Worm (Caenorhabditis elegans) whole organism, L4 larva: ENCODE data around the gene kcc-2.
A peak's percentile ranks its signal among the peaks of the same experiment; 100 is the strongest.

Experiments used
- F26F4.8 ChIP-seq: fragments of 200-800 bp; sonication (Bioruptor generic); conservative IDR thresholded peaks from 2 replicates; pipeline ENCODE4 v1.3.6; 2022; ENCODE audit warnings: missing genetic modification characterization, missing compliant biosample characterization
- T20F7.1 ChIP-seq: fragments of 200-800 bp; sonication (Bioruptor generic); optimal IDR thresholded peaks from 2 replicates; lab custom pipeline; 2018; ENCODE audit warnings: mild to moderate bottlenecking, missing genetic modification characterization, missing compliant biosample characterization
- T26A8.4 ChIP-seq: fragments of 200-800 bp; sonication (Bioruptor generic); IDR thresholded peaks from 2 replicates; pipeline ENCODE4 v1.3.6; 2022; ENCODE audit warnings: missing genetic modification characterization, missing compliant biosample characterization
- Y48G9A.11 ChIP-seq: fragments of 200-800 bp; sonication (Bioruptor generic); IDR thresholded peaks from 2 replicates; pipeline ENCODE4 v1.3.6; 2022; ENCODE audit warnings: missing genetic modification reagents, missing genetic modification characterization, missing compliant biosample characterization
- Y5F2A.4 ChIP-seq: fragments of 200-800 bp; sonication (Bioruptor generic); optimal IDR thresholded peaks from 2 replicates; lab custom pipeline; 2018; ENCODE audit warnings: mild to moderate bottlenecking, missing genetic modification characterization, missing compliant biosample characterization
- Y75B8A.6 ChIP-seq: fragments of 200-800 bp; sonication (Bioruptor generic); IDR thresholded peaks from 2 replicates; pipeline ENCODE4 v1.3.6; 2022; ENCODE audit warnings: missing genetic modification reagents, missing genetic modification characterization, missing compliant biosample characterization
- aha-1 ChIP-seq: fragments of 150-350 bp; peaks from one replicate; lab custom pipeline; 2014; ENCODE audit warnings: missing biosample characterization, missing genetic modification characterization
- arid-1 ChIP-seq: fragments of 200-800 bp; sonication (Bioruptor generic); conservative IDR thresholded peaks from 2 replicates; pipeline ENCODE4 v1.3.6; 2022; ENCODE audit warnings: missing genetic modification reagents, missing genetic modification characterization, missing compliant biosample characterization
- ceh-20 ChIP-seq: fragments of 200-800 bp; sonication (Bioruptor generic); IDR thresholded peaks from 2 replicates; pipeline ENCODE4 v1.3.6; 2022; ENCODE audit warnings: missing genetic modification reagents, missing genetic modification characterization, missing compliant biosample characterization
- ceh-62 ChIP-seq: sonication (generic microtip); optimal IDR thresholded peaks from 2 replicates; lab custom pipeline; 2017; ENCODE audit warnings: missing biosample characterization, missing genetic modification characterization
- daf-12 ChIP-seq: fragments of 150-350 bp; optimal IDR thresholded peaks from 2 replicates; lab custom pipeline; 2014; ENCODE audit warnings: missing biosample characterization, missing genetic modification reagents, missing genetic modification characterization
- daf-16 ChIP-seq, 3 experiments: sonication (generic microtip); optimal IDR thresholded peaks; 2 replicates each; lab custom pipeline; 2016 to 2017; ENCODE audit warnings: missing genetic modification characterization in 3 of 3, missing genetic modification reagents in 3 of 3, mild to moderate bottlenecking in 2 of 3, missing compliant biosample characterization in 2 of 3, missing biosample characterization in 1 of 3, moderate library complexity in 1 of 3
- daf-19 ChIP-seq: fragments of 200-800 bp; sonication (Bioruptor generic); conservative IDR thresholded peaks from 2 replicates; pipeline ENCODE4 v1.3.6; 2022; ENCODE audit warnings: missing genetic modification characterization, missing compliant biosample characterization
- dmd-6 ChIP-seq: fragments of 200-800 bp; sonication (Bioruptor generic); IDR thresholded peaks from 2 replicates; pipeline ENCODE4 v1.3.6; 2022; ENCODE audit warnings: missing genetic modification reagents, missing genetic modification characterization, missing compliant biosample characterization
- dmd-9 ChIP-seq: fragments of 200-800 bp; sonication (Bioruptor generic); IDR thresholded peaks from 2 replicates; pipeline ENCODE4 v1.3.6; 2022; ENCODE audit warnings: missing genetic modification reagents, missing genetic modification characterization, missing compliant biosample characterization
- dpl-1 ChIP-seq: fragments of 150-350 bp; optimal IDR thresholded peaks from 2 replicates; lab custom pipeline; 2014; ENCODE audit warnings: missing biosample characterization, missing genetic modification reagents, missing genetic modification characterization
- dve-1 ChIP-seq: sonication (generic microtip); optimal IDR thresholded peaks from 2 replicates; lab custom pipeline; 2017; ENCODE audit warnings: antibody characterized with exemption, mild to moderate bottlenecking, missing genetic modification characterization, missing compliant biosample characterization; ENCODE audit not compliant: insufficient read depth
- egl-27 ChIP-seq: sonication (generic microtip); optimal IDR thresholded peaks from 3 replicates; lab custom pipeline; 2017; ENCODE audit warnings: missing biosample characterization, missing genetic modification reagents, missing genetic modification characterization
- fos-1 ChIP-seq: fragments of 150-350 bp; optimal IDR thresholded peaks from 2 replicates; lab custom pipeline; 2014; ENCODE audit warnings: missing biosample characterization, missing genetic modification characterization
- lin-39 ChIP-seq: fragments of 150-350 bp; optimal IDR thresholded peaks from 2 replicates; lab custom pipeline; 2014; ENCODE audit warnings: missing biosample characterization, missing genetic modification reagents, missing genetic modification characterization
- lir-3 ChIP-seq: sonication (generic microtip); optimal IDR thresholded peaks from 2 replicates; lab custom pipeline; 2016; ENCODE audit warnings: mild to moderate bottlenecking, missing genetic modification characterization, missing compliant biosample characterization
- lsy-2 ChIP-seq, 2 experiments: fragments of 150-350 bp in 1 of 2; sonication (generic microtip) in 1 of 2; optimal IDR thresholded peaks; 2 replicates each; lab custom pipeline; 2014 to 2017; ENCODE audit warnings: missing biosample characterization in 2 of 2, missing genetic modification characterization in 2 of 2
- madf-9 ChIP-seq: fragments of 200-800 bp; sonication (Bioruptor generic); conservative IDR thresholded peaks from 2 replicates; pipeline ENCODE4 v1.3.6; 2022; ENCODE audit warnings: missing genetic modification reagents, missing genetic modification characterization, missing compliant biosample characterization
- mdt-29 ChIP-seq: fragments of 200-800 bp; sonication (Bioruptor generic); IDR thresholded peaks from 2 replicates; pipeline ENCODE4 v1.3.6; 2022; ENCODE audit warnings: missing genetic modification reagents, missing genetic modification characterization, missing compliant biosample characterization
- mxl-2 ChIP-seq: fragments of 200-800 bp; sonication (Bioruptor generic); conservative IDR thresholded peaks from 2 replicates; pipeline ENCODE4 v1.3.6; 2022; ENCODE audit warnings: missing genetic modification reagents, missing genetic modification characterization, missing compliant biosample characterization
- nhr-11 ChIP-seq: fragments of 150-350 bp; optimal IDR thresholded peaks from 2 replicates; lab custom pipeline; 2014; ENCODE audit warnings: missing biosample characterization, missing genetic modification characterization
- nhr-111 ChIP-seq: fragments of 200-800 bp; sonication (Bioruptor generic); optimal IDR thresholded peaks from 2 replicates; lab custom pipeline; 2018; ENCODE audit warnings: mild to moderate bottlenecking, missing genetic modification characterization, missing compliant biosample characterization
- nhr-237 ChIP-seq: sonication (generic microtip); optimal IDR thresholded peaks from 2 replicates; lab custom pipeline; 2017; ENCODE audit warnings: missing biosample characterization, missing genetic modification characterization
- nhr-28 ChIP-seq: fragments of 150-350 bp; optimal IDR thresholded peaks from 2 replicates; lab custom pipeline; 2014; ENCODE audit warnings: missing biosample characterization, missing genetic modification characterization
- nhr-41 ChIP-seq: fragments of 200-800 bp; sonication (Bioruptor generic); IDR thresholded peaks from 2 replicates; pipeline ENCODE4 v1.3.6; 2022; ENCODE audit warnings: missing genetic modification reagents, missing genetic modification characterization, missing compliant biosample characterization
- nhr-42 ChIP-seq: fragments of 200-800 bp; sonication (Bioruptor generic); IDR thresholded peaks from 2 replicates; pipeline ENCODE4 v1.3.6; 2022; ENCODE audit warnings: missing genetic modification characterization, missing compliant biosample characterization
- nhr-48 ChIP-seq: sonication (generic microtip); optimal IDR thresholded peaks from 2 replicates; lab custom pipeline; 2016; ENCODE audit warnings: mild to moderate bottlenecking, missing genetic modification characterization, missing compliant biosample characterization
- nhr-6 ChIP-seq: fragments of 150-350 bp; optimal IDR thresholded peaks from 2 replicates; lab custom pipeline; 2014; ENCODE audit warnings: missing biosample characterization, missing genetic modification characterization
- pqm-1 ChIP-seq: sonication (generic microtip); optimal IDR thresholded peaks from 2 replicates; lab custom pipeline; 2017; ENCODE audit warnings: missing biosample characterization, missing genetic modification characterization
- rbr-2 ChIP-seq: sonication (generic microtip); optimal IDR thresholded peaks from 2 replicates; lab custom pipeline; 2016; ENCODE audit warnings: missing genotype, missing genetic modification characterization, missing compliant biosample characterization
- saeg-2 ChIP-seq: fragments of 200-800 bp; sonication (Bioruptor generic); IDR thresholded peaks from 2 replicates; pipeline ENCODE4 v1.3.6; 2022; ENCODE audit warnings: missing genetic modification reagents, missing genetic modification characterization, missing compliant biosample characterization
- sdz-12 ChIP-seq: fragments of 200-800 bp; sonication (Bioruptor generic); optimal IDR thresholded peaks from 2 replicates; lab custom pipeline; 2018; ENCODE audit warnings: mild to moderate bottlenecking, missing genetic modification characterization, missing compliant biosample characterization
- set-16 ChIP-seq: fragments of 200-800 bp; sonication (Bioruptor generic); IDR thresholded peaks from 2 replicates; pipeline ENCODE4 v1.3.6; 2022; ENCODE audit warnings: missing genetic modification reagents, missing genetic modification characterization, missing compliant biosample characterization
- skn-1 ChIP-seq: fragments of 150-350 bp; optimal IDR thresholded peaks from 2 replicates; lab custom pipeline; 2014; ENCODE audit warnings: missing biosample characterization, missing genetic modification characterization
- snpc-1.2 ChIP-seq: fragments of 200-800 bp; sonication (Bioruptor generic); IDR thresholded peaks from 2 replicates; pipeline ENCODE4 v1.3.6; 2022; ENCODE audit warnings: missing genetic modification reagents, missing genetic modification characterization, missing compliant biosample characterization
- tag-97 ChIP-seq: fragments of 200-800 bp; sonication (Bioruptor generic); IDR thresholded peaks from 2 replicates; pipeline ENCODE4 v1.3.6; 2022; ENCODE audit warnings: missing genetic modification characterization, missing compliant biosample characterization
- tra-1 ChIP-seq: fragments of 200-800 bp; sonication (Bioruptor generic); IDR thresholded peaks from 2 replicates; pipeline ENCODE4 v1.3.6; 2022; ENCODE audit warnings: missing genetic modification reagents, missing genetic modification characterization, missing compliant biosample characterization
- unc-130 ChIP-seq: sonication (generic microtip); optimal IDR thresholded peaks from 2 replicates; lab custom pipeline; 2016; ENCODE audit warnings: missing genetic modification reagents, missing genetic modification characterization, missing compliant biosample characterization
- vab-7 ChIP-seq: fragments of 200-800 bp; sonication (Bioruptor generic); IDR thresholded peaks from 2 replicates; pipeline ENCODE4 v1.3.6; 2022; ENCODE audit warnings: missing genetic modification reagents, missing genetic modification characterization, missing compliant biosample characterization
- zag-1 ChIP-seq: fragments of 150-350 bp; optimal IDR thresholded peaks from 2 replicates; lab custom pipeline; 2014; ENCODE audit warnings: missing biosample characterization, missing genetic modification characterization
- zfp-3 ChIP-seq: fragments of 200-800 bp; sonication (Bioruptor generic); conservative IDR thresholded peaks from 2 replicates; pipeline ENCODE4 v1.3.6; 2022; ENCODE audit warnings: missing genetic modification reagents, missing genetic modification characterization, missing compliant biosample characterization
- zip-11 ChIP-seq: fragments of 200-800 bp; sonication (Bioruptor generic); IDR thresholded peaks from 2 replicates; pipeline ENCODE4 v1.3.6; 2022; ENCODE audit warnings: missing genetic modification characterization, missing compliant biosample characterization
- ztf-7 ChIP-seq: fragments of 150-350 bp; optimal IDR thresholded peaks from 2 replicates; lab custom pipeline; 2014; ENCODE audit warnings: missing biosample characterization, missing genetic modification characterization

Gene kcc-2

DNA sequence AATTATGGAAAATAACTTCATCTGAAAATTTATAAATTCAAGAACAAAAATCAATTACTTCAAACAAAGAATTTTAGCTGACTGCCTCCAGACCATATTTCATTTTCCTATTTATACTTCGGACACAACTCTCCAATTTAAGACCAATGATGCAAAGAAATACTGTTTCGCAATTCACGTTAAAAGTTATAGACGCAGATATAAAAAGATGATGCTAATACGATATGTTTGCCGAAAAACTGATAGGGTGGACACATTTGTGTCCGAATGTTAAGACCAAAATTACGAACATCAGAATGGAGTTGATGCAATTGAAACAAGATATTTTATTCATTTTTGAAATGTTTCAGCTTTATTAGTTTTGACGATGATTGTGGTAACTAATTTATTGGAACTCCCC, 39.1 kb downstream of the kcc-2 start, which contains the start of gene ugt-19:
ugt-19 (minus strand) TSS at position 28 of the 400 bp plus-strand sequence.
- peak; percentile 76 for TF ChIP-seq nhr-28 (tag; lab: Kevin White, UChicago)
- TF ChIP-seq lsy-2 (tag; optimal IDR thresholded peaks at IDR 0.05; lab: Kevin White, UChicago) = peak in 1 of 2 experiments; percentile 10
- TF ChIP-seq dmd-6 (GFP tag; lab: Robert Waterston, UW) = peak; percentile 66; the same call in 1 of the 2 replicates
- no peak for TF ChIP-seq T20F7.1 (GFP tag; lab: Kevin White, UChicago)
- no peak for TF ChIP-seq daf-16 (GFP tag; optimal IDR thresholded peaks at IDR 0.05; lab: Kevin White, UChicago)
- peak; percentile 44 for TF ChIP-seq daf-16 (tag; optimal IDR thresholded peaks at IDR 0.05; lab: Kevin White, UChicago)
- peak; percentile 87 for TF ChIP-seq pqm-1 (tag; lab: Kevin White, UChicago)
- TF ChIP-seq lin-39 (tag; lab: Kevin White, UChicago) = no peak
- peak; percentile 21 for TF ChIP-seq dve-1 (tag; lab: Kevin White, UChicago)

DNA sequence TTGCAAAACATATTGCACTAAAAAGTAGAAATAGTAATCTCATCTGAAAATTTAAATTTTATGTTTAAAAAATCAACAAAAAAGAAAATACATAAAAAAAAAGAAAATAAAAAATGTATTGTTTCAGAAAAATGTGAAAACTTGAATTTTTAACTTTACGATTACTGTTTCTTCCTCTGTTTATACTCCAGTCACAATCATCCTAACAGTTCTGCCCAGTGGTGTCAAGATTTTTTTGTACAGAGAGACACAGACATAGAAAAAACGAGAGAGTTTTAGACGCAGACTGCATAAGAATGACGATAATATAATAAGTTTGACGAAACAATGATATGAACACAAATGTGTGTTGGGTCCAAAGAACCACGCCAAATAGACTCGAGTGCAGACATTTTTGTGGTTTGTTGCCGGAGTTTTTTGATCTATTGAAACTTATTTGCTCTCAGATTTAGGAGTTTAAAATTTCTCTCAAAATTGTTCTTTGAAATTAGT, 42.8 kb downstream of the kcc-2 start, which contains the start of gene ugt-20:
ugt-20 (minus strand) TSS at position 51 of the 492 bp plus-strand sequence.
- TF ChIP-seq sdz-12 (no peak), snpc-1.2 (GFP tag; lab: Robert Waterston, UW) (no peak), fos-1 (tag; lab: Kevin White, UChicago) (no peak), mxl-2 (GFP tag; lab: Robert Waterston, UW) (no peak), Y5F2A.4 (GFP tag; lab: Kevin White, UChicago) (no peak), pqm-1 (tag; lab: Kevin White, UChicago) (peak; percentile 86), zfp-3 (GFP tag; lab: Robert Waterston, UW) (no peak), saeg-2 (GFP tag; lab: Robert Waterston, UW) (no peak), Y48G9A.11 (no peak), aha-1 (tag; lab: Kevin White, UChicago) (no peak), set-16 (GFP tag; lab: Robert Waterston, UW) (no peak), nhr-11 (tag; lab: Kevin White, UChicago) (no peak), ceh-62 (no peak), ztf-7 (tag; lab: Kevin White, UChicago) (no peak), rbr-2 (tag; lab: Kevin White, UChicago) (no peak), lsy-2 (tag; optimal IDR thresholded peaks at IDR 0.05; lab: Kevin White, UChicago) (no peak), daf-19 (no peak), T26A8.4 (GFP tag; lab: Robert Waterston, UW) (no peak), mdt-29 (GFP tag; lab: Robert Waterston, UW) (no peak), skn-1 (tag; lab: Kevin White, UChicago) (no peak), arid-1 (no peak), madf-9 (no peak), tag-97 (no peak), nhr-111 (GFP tag; lab: Kevin White, UChicago) (no peak), Y75B8A.6 (no peak), tra-1 (GFP tag; lab: Robert Waterston, UW) (no peak), vab-7 (GFP tag; lab: Robert Waterston, UW) (no peak), daf-12 (no peak), dmd-6 (GFP tag; lab: Robert Waterston, UW) (peak; percentile 98), T20F7.1 (GFP tag; lab: Kevin White, UChicago) (peak; percentile 49), zip-11 (GFP tag; lab: Robert Waterston, UW) (no peak), dve-1 (tag; lab: Kevin White, UChicago) (peak; percentile 98), egl-27 (tag; lab: Kevin White, UChicago) (no peak), nhr-42 (GFP tag; lab: Robert Waterston, UW) (no peak), dmd-9 (no peak), F26F4.8 (GFP tag; lab: Robert Waterston, UW) (no peak), ceh-20 (GFP tag; lab: Robert Waterston, UW) (no peak), unc-130 (no peak), nhr-48 (tag; lab: Kevin White, UChicago) (peak; percentile 88), lir-3 (tag; lab: Kevin White, UChicago) (no peak), nhr-41 (GFP tag; lab: Robert Waterston, UW) (no peak), zag-1 (tag; lab: Kevin White, UChicago) (no peak), dpl-1 (GFP tag; lab: Kevin White, UChicago) (no peak), daf-16 (GFP tag; optimal IDR thresholded peaks at IDR 0.05; lab: Kevin White, UChicago) (no peak), daf-16 (tag; optimal IDR thresholded peaks at IDR 0.05; lab: Kevin White, UChicago) (peak; percentile 97), nhr-237 (tag; lab: Kevin White, UChicago) (no peak), nhr-6 (tag; lab: Kevin White, UChicago) (peak; percentile 72)
